Fruit fly (Drosophila melanogaster) whole organism, embryonic: ENCODE measurements around the gene dlg1.
A peak's percentile ranks its signal among the peaks of the same experiment; 100 is the strongest.

Experiments
- Abd-B ChIP-seq: fragments of 200-800 bp; sonication (Bioruptor generic); optimal IDR thresholded peaks from 2 replicates; lab custom pipeline; 2018; ENCODE audit warnings: missing biosample characterization, mild to moderate bottlenecking, missing genetic modification characterization, moderate library complexity
- Bgb ChIP-seq: fragments of 200-800 bp; sonication (Bioruptor generic); IDR thresholded peaks from 2 replicates; pipeline ENCODE4 v1.3.6; 2022; ENCODE audit warnings: missing biosample characterization, missing genetic modification characterization; ENCODE audit not compliant: partially characterized antibody
- CG10209 ChIP-seq: fragments of 200-800 bp; sonication (Bioruptor generic); optimal IDR thresholded peaks from 3 replicates; lab custom pipeline; 2017; ENCODE audit warnings: missing biosample characterization, mild to moderate bottlenecking, missing genetic modification characterization, missing genetic modification reagents
- CG10267 ChIP-seq: fragments of 200-800 bp; sonication (Bioruptor generic); optimal IDR thresholded peaks from 2 replicates; lab custom pipeline; 2018; ENCODE audit warnings: missing biosample characterization, mild to moderate bottlenecking, missing genetic modification characterization, moderate library complexity
- CG10431 ChIP-seq: fragments of 200-800 bp; sonication (Bioruptor generic); optimal IDR thresholded peaks from 3 replicates; lab custom pipeline; 2018; ENCODE audit warnings: missing biosample characterization, mild to moderate bottlenecking, missing genetic modification characterization
- CG11398 ChIP-seq: fragments of 200-800 bp; sonication (Bioruptor generic); optimal IDR thresholded peaks from 2 replicates; lab custom pipeline; 2016; ENCODE audit warnings: missing biosample characterization, missing genetic modification characterization
- CG11696 ChIP-seq: fragments of 200-800 bp; sonication (Bioruptor generic); IDR thresholded peaks from 2 replicates; pipeline ENCODE4 v1.3.6; 2022; ENCODE audit warnings: missing biosample characterization, missing genetic modification characterization
- CG12219 ChIP-seq: fragments of 200-800 bp; sonication (Bioruptor generic); optimal IDR thresholded peaks from 3 replicates; lab custom pipeline; 2018; ENCODE audit warnings: missing biosample characterization, mild to moderate bottlenecking, missing genetic modification characterization
- CG15073 ChIP-seq: fragments of 200-800 bp; sonication (Bioruptor generic); optimal IDR thresholded peaks from 2 replicates; lab custom pipeline; 2016; ENCODE audit warnings: missing biosample characterization, missing genetic modification characterization
- CG16779 ChIP-seq: fragments of 200-800 bp; sonication (Bioruptor generic); IDR thresholded peaks from 2 replicates; pipeline ENCODE4 v1.3.6; 2022; ENCODE audit warnings: missing biosample characterization, missing genetic modification characterization
- CG16813 ChIP-seq: fragments of 200-800 bp; sonication (Bioruptor generic); IDR thresholded peaks from 3 replicates; pipeline ENCODE4 v1.3.6; 2022; ENCODE audit warnings: missing biosample characterization, missing genetic modification characterization; ENCODE audit not compliant: partially characterized antibody
- CG18764 ChIP-seq: fragments of 200-800 bp; sonication (Bioruptor generic); optimal IDR thresholded peaks from 3 replicates; lab custom pipeline; 2016; ENCODE audit warnings: missing biosample characterization, missing genetic modification characterization
- CG31388 ChIP-seq: fragments of 200-800 bp; sonication (Bioruptor generic); optimal IDR thresholded peaks from 2 replicates; lab custom pipeline; 2016; ENCODE audit warnings: missing biosample characterization, missing genetic modification characterization
- CG3726 ChIP-seq: fragments of 200-800 bp; sonication (Bioruptor generic); IDR thresholded peaks from 3 replicates; pipeline ENCODE4, ENCODE4 v1.3.6; 2022; ENCODE audit warnings: missing biosample characterization, missing genetic modification characterization
- CG6689 ChIP-seq: fragments of 200-800 bp; sonication (Bioruptor generic); IDR thresholded peaks from 2 replicates; pipeline ENCODE4 v1.3.6; 2022; ENCODE audit warnings: missing biosample characterization, missing genetic modification characterization
- CG6791 ChIP-seq: fragments of 200-800 bp; sonication (Bioruptor generic); IDR thresholded peaks from 3 replicates; pipeline ENCODE4 v1.3.6; 2022; ENCODE audit warnings: missing biosample characterization, missing genetic modification characterization; ENCODE audit not compliant: partially characterized antibody
- CG8924 ChIP-seq: fragments of 200-800 bp; optimal IDR thresholded peaks from 3 replicates; lab custom pipeline; 2019; ENCODE audit warnings: missing biosample characterization, mild to moderate bottlenecking, missing genetic modification characterization, moderate library complexity
- D19A ChIP-seq: fragments of 200-800 bp; optimal IDR thresholded peaks from 3 replicates; lab custom pipeline; 2019; ENCODE audit warnings: missing biosample characterization, mild to moderate bottlenecking, missing genetic modification characterization, moderate library complexity
- D19B ChIP-seq: fragments of 200-800 bp; sonication (Bioruptor generic); optimal IDR thresholded peaks from 2 replicates; lab custom pipeline; 2017; ENCODE audit warnings: missing biosample characterization, mild to moderate bottlenecking, missing genetic modification characterization
- HLH3B ChIP-seq: fragments of 200-800 bp; sonication (Bioruptor generic); IDR thresholded peaks from 2 replicates; pipeline ENCODE4 v1.3.6; 2022; ENCODE audit warnings: missing biosample characterization, missing genetic modification characterization
- HLH4C ChIP-seq: fragments of 200-800 bp; sonication (Bioruptor generic); IDR thresholded peaks from 3 replicates; pipeline ENCODE4 v1.3.6; 2022; ENCODE audit warnings: missing biosample characterization, missing genetic modification characterization; ENCODE audit not compliant: partially characterized antibody
- HLH54F ChIP-seq: fragments of 200-800 bp; sonication (Bioruptor generic); optimal IDR thresholded peaks from 3 replicates; lab custom pipeline; 2016; ENCODE audit warnings: missing biosample characterization, missing genetic modification characterization
- HLHmδ ChIP-seq: fragments of 200-800 bp; sonication (Bioruptor generic); optimal IDR thresholded peaks from 2 replicates; lab custom pipeline; 2018; ENCODE audit warnings: missing biosample characterization, mild to moderate bottlenecking, missing genetic modification characterization, moderate library complexity
- Lim3 ChIP-seq: fragments of 200-800 bp; sonication (Bioruptor generic); IDR thresholded peaks from 2 replicates; pipeline ENCODE4 v1.3.6; 2022; ENCODE audit warnings: missing biosample characterization, missing genetic modification characterization
- Pdp1 ChIP-seq, 2 experiments: fragments of 200-800 bp; sonication (Bioruptor generic); optimal IDR thresholded peaks; 3 replicates each; lab custom pipeline; 2016; ENCODE audit warnings: missing biosample characterization in 2 of 2, missing genetic modification characterization in 2 of 2, mild to moderate bottlenecking in 1 of 2, moderate library complexity in 1 of 2
- Ravus ChIP-seq: fragments of 200-800 bp; sonication (Bioruptor generic); IDR thresholded peaks from 2 replicates; pipeline ENCODE4 v1.3.6; 2022; ENCODE audit warnings: missing biosample characterization, missing genetic modification characterization
- Rx ChIP-seq: fragments of 200-800 bp; sonication (Bioruptor generic); IDR thresholded peaks from 2 replicates; pipeline ENCODE4 v1.3.6; 2022; ENCODE audit warnings: missing biosample characterization, missing genetic modification characterization
- Scr ChIP-seq: fragments of 200-800 bp; sonication (Bioruptor generic); IDR thresholded peaks from 2 replicates; pipeline ENCODE4 v1.3.6; 2022; ENCODE audit warnings: missing biosample characterization, missing genetic modification characterization; ENCODE audit not compliant: partially characterized antibody
- Taf1 ChIP-seq: fragments of 200-800 bp; sonication (Bioruptor generic); IDR thresholded peaks from 2 replicates; pipeline ENCODE4 v1.3.6; 2022; ENCODE audit warnings: missing biosample characterization, missing genetic modification characterization
- Usf ChIP-seq: fragments of 200-800 bp; sonication (Bioruptor generic); optimal IDR thresholded peaks from 2 replicates; lab custom pipeline; 2017; ENCODE audit warnings: missing genotype, missing biosample characterization, missing genetic modification characterization
- aop ChIP-seq: fragments of 200-800 bp; sonication (Bioruptor generic); IDR thresholded peaks from 2 replicates; pipeline ENCODE4 v1.3.6; 2022; ENCODE audit warnings: missing biosample characterization, missing genetic modification characterization
- cg ChIP-seq: fragments of 200-800 bp; sonication (Bioruptor generic); optimal IDR thresholded peaks from 3 replicates; lab custom pipeline; 2019; ENCODE audit warnings: missing biosample characterization, mild to moderate bottlenecking, missing genetic modification characterization, moderate library complexity
- corto ChIP-seq: fragments of 200-800 bp; sonication (Bioruptor generic); optimal IDR thresholded peaks from 2 replicates; lab custom pipeline; 2016; ENCODE audit warnings: missing biosample characterization, mild to moderate bottlenecking, missing genetic modification characterization, moderate library complexity
- da ChIP-seq: fragments of 200-800 bp; sonication (Bioruptor generic); optimal IDR thresholded peaks from 2 replicates; lab custom pipeline; 2016; ENCODE audit warnings: missing biosample characterization, missing genetic modification characterization
- eve ChIP-seq, 2 experiments: fragments of >200 bp; optimal IDR thresholded peaks; 2 replicates each; lab custom pipeline; 2017; ENCODE audit warnings: missing biosample characterization in 2 of 2, missing genetic modification characterization in 2 of 2
- ewg ChIP-seq: fragments of 200-800 bp; sonication (Bioruptor generic); optimal IDR thresholded peaks from 3 replicates; lab custom pipeline; 2017; ENCODE audit warnings: mild to moderate bottlenecking, missing biosample characterization, missing genetic modification reagents, missing genetic modification characterization
- grn ChIP-seq: fragments of 200-800 bp; sonication (Bioruptor generic); optimal IDR thresholded peaks from 3 replicates; lab custom pipeline; 2017; ENCODE audit warnings: missing biosample characterization, missing genetic modification characterization
- gsb-n ChIP-seq: fragments of 200-800 bp; sonication (Bioruptor generic); optimal IDR thresholded peaks from 3 replicates; lab custom pipeline; 2018; ENCODE audit warnings: missing biosample characterization, mild to moderate bottlenecking, missing genetic modification characterization
- knrl ChIP-seq: fragments of 200-800 bp; sonication (Bioruptor generic); IDR thresholded peaks from 3 replicates; pipeline ENCODE4 v1.3.6; 2022; ENCODE audit warnings: missing biosample characterization, missing genetic modification characterization; ENCODE audit not compliant: partially characterized antibody
- lov ChIP-seq, 2 experiments: fragments of 200-800 bp in 1 of 2; fragments of >200 bp in 1 of 2; sonication (Bioruptor generic) in 1 of 2; IDR thresholded peaks in 1 of 2; optimal IDR thresholded peaks in 1 of 2; 2 replicates in 1 of 2; 3 replicates in 1 of 2; pipeline versions ENCODE4 v1.3.6 to Lab custom; 2017 to 2022; ENCODE audit warnings: missing biosample characterization in 1 of 2, missing genetic modification characterization in 1 of 2
- pan ChIP-seq, 4 experiments: fragments of >200 bp in 3 of 4; fragments of 200-800 bp in 1 of 4; sonication (Bioruptor generic) in 1 of 4; optimal IDR thresholded peaks in 3 of 4; IDR thresholded peaks in 1 of 4; 2 replicates each; pipeline versions ENCODE4 v1.3.6 to Lab custom; 2017 to 2022; ENCODE audit warnings: missing biosample characterization in 2 of 4, missing genetic modification characterization in 2 of 4, mixed read lengths in 1 of 4
- psq ChIP-seq: fragments of 200-800 bp; sonication (Bioruptor generic); optimal IDR thresholded peaks from 2 replicates; lab custom pipeline; 2017; ENCODE audit warnings: missing biosample characterization, missing genetic modification characterization
- row ChIP-seq: fragments of 200-800 bp; sonication (Bioruptor generic); IDR thresholded peaks from 3 replicates; pipeline ENCODE4 v1.3.6; 2022; ENCODE audit warnings: missing biosample characterization, missing genetic modification characterization
- run ChIP-seq: fragments of 200-800 bp; sonication (Bioruptor generic); optimal IDR thresholded peaks from 3 replicates; lab custom pipeline; 2018; ENCODE audit warnings: missing biosample characterization, mild to moderate bottlenecking, missing genetic modification characterization
- slp2 ChIP-seq: fragments of 200-800 bp; sonication (Bioruptor generic); optimal IDR thresholded peaks from 2 replicates; lab custom pipeline; 2016; ENCODE audit warnings: missing biosample characterization, missing genetic modification characterization
- tio ChIP-seq: fragments of 200-800 bp; sonication (Bioruptor generic); optimal IDR thresholded peaks from 2 replicates; lab custom pipeline; 2017; ENCODE audit warnings: missing biosample characterization, missing genetic modification characterization, inconsistent platforms
- trh ChIP-seq: fragments of 200-800 bp; sonication (Bioruptor generic); optimal IDR thresholded peaks from 2 replicates; lab custom pipeline; 2016; ENCODE audit warnings: missing biosample characterization, missing genetic modification characterization
- tup ChIP-seq: fragments of 200-800 bp; sonication (Bioruptor generic); optimal IDR thresholded peaks from 2 replicates; lab custom pipeline; 2016; ENCODE audit warnings: missing biosample characterization, mild to moderate bottlenecking, missing genetic modification characterization, moderate library complexity
- zfh1 ChIP-seq: fragments of 200-800 bp; sonication (Bioruptor generic); IDR thresholded peaks from 3 replicates; pipeline ENCODE4 v1.3.6; 2022; ENCODE audit warnings: missing biosample characterization, missing genetic modification characterization

Gene dlg1

DNA sequence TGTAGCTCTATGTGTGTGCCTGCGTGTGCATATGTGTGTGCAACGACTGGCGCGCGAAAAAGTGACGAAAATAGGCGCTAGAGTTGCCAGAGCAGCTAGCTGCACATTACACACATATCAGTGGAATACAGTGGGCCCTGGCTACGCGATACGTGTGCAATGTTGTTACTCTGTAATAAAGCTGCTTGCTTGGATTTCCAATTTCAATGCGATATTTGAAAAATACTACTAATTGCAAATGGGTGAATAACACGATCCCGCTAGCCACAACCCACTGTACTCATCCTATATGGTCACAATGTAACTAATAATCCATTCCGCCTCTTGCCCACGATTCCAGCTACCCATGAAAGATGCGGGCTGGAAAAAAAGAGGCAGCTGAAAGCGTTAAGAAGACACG, 18.1 kb upstream of the dlg1 start (continued):
- TF ChIP-seq D19B (GFP tag; lab: Kevin White, UChicago): peak; percentile 76
- TF ChIP-seq tup (GFP tag; lab: Kevin White, UChicago): peak; percentile 78
- peak; percentile 50 for TF ChIP-seq CG10431 (GFP tag; lab: Kevin White, UChicago)
- peak; percentile 86 for TF ChIP-seq aop
- TF ChIP-seq Abd-B (GFP tag; lab: Kevin White, UChicago): peak; percentile 91
- TF ChIP-seq CG6791 (GFP tag; lab: Robert Waterston, UW): no peak
- TF ChIP-seq da: peak; percentile 76
- TF ChIP-seq CG8924 (tag; lab: Kevin White, UChicago): peak; percentile 88
- peak; percentile 80 for TF ChIP-seq D19A (tag; lab: Kevin White, UChicago)
- no peak for TF ChIP-seq tio (GFP tag; lab: Kevin White, UChicago)
- TF ChIP-seq CG16779 (GFP tag; lab: Robert Waterston, UW): peak; percentile 94
- TF ChIP-seq HLH54F (GFP tag; lab: Kevin White, UChicago): peak; percentile 92
- TF ChIP-seq CG11398: peak; percentile 87
- TF ChIP-seq CG3726 (GFP tag; lab: Robert Waterston, UW): peak; percentile 92
- TF ChIP-seq CG12219: peak; percentile 95
- TF ChIP-seq CG10267 (tag; lab: Kevin White, UChicago): peak; percentile 72
- TF ChIP-seq Lim3 (GFP tag; lab: Robert Waterston, UW): peak; percentile 89
- peak; percentile 87 for TF ChIP-seq Usf (GFP tag; lab: Kevin White, UChicago)
- TF ChIP-seq CG11696 (GFP tag; lab: Robert Waterston, UW): peak; percentile 86
- peak; percentile 83 for TF ChIP-seq CG31388 (GFP tag; lab: Kevin White, UChicago)
- peak; percentile 84 for TF ChIP-seq Ravus (GFP tag; lab: Robert Waterston, UW)
- TF ChIP-seq corto: no peak
- TF ChIP-seq Bgb (GFP tag; lab: Robert Waterston, UW): no peak
- peak; percentile 90 for TF ChIP-seq CG18764 (GFP tag; lab: Kevin White, UChicago)
- no peak for TF ChIP-seq eve (GFP tag; optimal IDR thresholded peaks at IDR 0.05; lab: Kevin White, UChicago)
- TF ChIP-seq slp2 (GFP tag; lab: Kevin White, UChicago): peak; percentile 85
- TF ChIP-seq trh (GFP tag; lab: Kevin White, UChicago): peak; percentile 80
- peak; percentile 71 for TF ChIP-seq cg (GFP tag; lab: Kevin White, UChicago)
- TF ChIP-seq lov (optimal IDR thresholded peaks at IDR 0.05; lab: Kevin White, UChicago): no peak
- TF ChIP-seq lov (GFP tag; IDR thresholded peaks at IDR 0.05; lab: Robert Waterston, UW): peak; percentile 95
- peak; percentile 94 for TF ChIP-seq CG6689
- peak; percentile 36 for TF ChIP-seq HLHmδ (GFP tag; lab: Kevin White, UChicago)
- TF ChIP-seq Scr (GFP tag; lab: Robert Waterston, UW): no peak
- peak; percentile 89 for TF ChIP-seq CG10209
- no peak for TF ChIP-seq CG16813 (GFP tag; lab: Robert Waterston, UW)
- peak; percentile 96 for TF ChIP-seq zfh1 (GFP tag; lab: Robert Waterston, UW)
- TF ChIP-seq HLH4C (GFP tag; lab: Robert Waterston, UW): no peak
- TF ChIP-seq knrl: no peak
- peak; percentile 94 for TF ChIP-seq Rx (GFP tag; lab: Robert Waterston, UW)
- peak; percentile 88 for TF ChIP-seq Taf1
- peak; percentile 96 for TF ChIP-seq HLH3B
- TF ChIP-seq pan (optimal IDR thresholded peaks at IDR 0.05; lab: Kevin White, UChicago): no peak
- peak in 1 of 2 experiments; percentile 96 for TF ChIP-seq pan (GFP tag; optimal IDR thresholded peaks at IDR 0.05 in 1 of 2, IDR thresholded peaks at IDR 0.05 in 1 of 2)
- TF ChIP-seq ewg (GFP tag; lab: Kevin White, UChicago): peak; percentile 86
- TF ChIP-seq Pdp1 (GFP tag; optimal IDR thresholded peaks at IDR 0.05; lab: Kevin White, UChicago): peak; percentile 92 to 93
- TF ChIP-seq grn (GFP tag; lab: Kevin White, UChicago): peak; percentile 34
- peak; percentile 61 for TF ChIP-seq psq
- TF ChIP-seq run (tag; lab: Kevin White, UChicago): peak; percentile 69
- peak; percentile 81 for TF ChIP-seq gsb-n (tag; lab: Kevin White, UChicago)
- TF ChIP-seq row (GFP tag; lab: Robert Waterston, UW): peak; percentile 96
- TF ChIP-seq CG15073: peak; percentile 75
